Worm (Caenorhabditis elegans) whole organism, L4/young adult: Measurements from ENCODE around the gene C18D11.10.
"Not testable (repeated sequence)": the region's sequence is repeated elsewhere in the genome, so short reads cannot be mapped to it uniquely, and the experiment has no call there.

Experiments used
- W03F9.2 ChIP-seq: fragments of 150-350 bp; optimal IDR thresholded peaks from 2 replicates; lab custom pipeline; 2014; ENCODE audit warnings: missing biosample characterization, missing genetic modification characterization
- dao-5 ChIP-seq: sonication (generic microtip); optimal IDR thresholded peaks from 2 replicates; lab custom pipeline; 2016; ENCODE audit warnings: missing genotype, missing genetic modification characterization, moderate library complexity, missing compliant biosample characterization
- him-1 ChIP-seq: sonication (generic microtip); optimal IDR thresholded peaks from 2 replicates; lab custom pipeline; 2016; ENCODE audit warnings: missing genotype, missing genetic modification reagents, missing genetic modification characterization, missing compliant biosample characterization

Gene C18D11.10

ce11 chrIII:11807418-11807817, at the start of gene C18D11.10:
C18D11.10 (plus strand) TSS chrIII:11807718.
- TF ChIP-seq dao-5 (no peak), W03F9.2 (tag; lab: Kevin White, UChicago) (no peak), him-1 (tag; lab: Kevin White, UChicago) (no peak)

ce11 chrIII:11757892-11758291, 49.6 kb upstream of the C18D11.10 start:
- no peak for TF ChIP-seq dao-5
- no peak for TF ChIP-seq W03F9.2 (tag; lab: Kevin White, UChicago)
- no peak for TF ChIP-seq him-1 (tag; lab: Kevin White, UChicago)

ce11 chrIII:11760634-11761033, 46.9 kb upstream of the C18D11.10 start:
- TF ChIP-seq dao-5 = no peak
- TF ChIP-seq W03F9.2 (tag; lab: Kevin White, UChicago) = no peak
- no peak for TF ChIP-seq him-1 (tag; lab: Kevin White, UChicago)

- not testable (repeated sequence) for TF ChIP-seq him-1 (tag; lab: Kevin White, UChicago); dao-5; W03F9.2 (tag; lab: Kevin White, UChicago)
Measured at ce11 chrIII:11773581-11773980, 33.9 kb upstream of the C18D11.10 start, which contains the start of gene gbf-1. gbf-1 (minus strand) TSS chrIII:11773681.

- TF ChIP-seq him-1 (tag; lab: Kevin White, UChicago) = no peak
- TF ChIP-seq W03F9.2 (tag; lab: Kevin White, UChicago) = no peak
- TF ChIP-seq dao-5 = no peak
Measured at ce11 chrIII:11774508-11775000, 33.0 kb upstream of the C18D11.10 start, which contains the start of gene immp-1. immp-1 (plus strand) TSS chrIII:11774950.

- no peak for TF ChIP-seq him-1 (tag; lab: Kevin White, UChicago)
- TF ChIP-seq W03F9.2 (tag; lab: Kevin White, UChicago) = no peak
- no peak for TF ChIP-seq dao-5
Measured at ce11 chrIII:11777321-11777720, 30.2 kb upstream of the C18D11.10 start, which contains the start of gene mdt-21. mdt-21 (plus strand) TSS chrIII:11777621.

ce11 chrIII:11780183-11780664, 27.3 kb upstream of the C18D11.10 start, which contains the start of gene C24H11.5:
C24H11.5 (plus strand) TSS chrIII:11780233.
- no peak for TF ChIP-seq W03F9.2 (tag; lab: Kevin White, UChicago)
- TF ChIP-seq him-1 (tag; lab: Kevin White, UChicago) = no peak
- TF ChIP-seq dao-5 = no peak

- TF ChIP-seq W03F9.2 (tag; lab: Kevin White, UChicago) (no peak), dao-5 (no peak), him-1 (tag; lab: Kevin White, UChicago) (no peak)
Measured at ce11 chrIII:11781800-11782199, 25.7 kb upstream of the C18D11.10 start, which contains the start of gene srd-74. srd-74 (plus strand) TSS chrIII:11782100.

ce11 chrIII:11785961-11786360, 21.6 kb upstream of the C18D11.10 start, which contains the start of gene tbx-38:
tbx-38 (minus strand) TSS chrIII:11786061.
- no peak for TF ChIP-seq him-1 (tag; lab: Kevin White, UChicago)
- no peak for TF ChIP-seq W03F9.2 (tag; lab: Kevin White, UChicago)
- no peak for TF ChIP-seq dao-5

ce11 chrIII:11787376-11787775, 20.1 kb upstream of the C18D11.10 start, which contains the start of gene C24H11.1:
C24H11.1 (plus strand) TSS chrIII:11787676.
- TF ChIP-seq W03F9.2 (tag; lab: Kevin White, UChicago); him-1 (tag; lab: Kevin White, UChicago); dao-5: not testable (repeated sequence)

- no peak for TF ChIP-seq dao-5
- no peak for TF ChIP-seq him-1 (tag; lab: Kevin White, UChicago)
- no peak for TF ChIP-seq W03F9.2 (tag; lab: Kevin White, UChicago)
Measured at ce11 chrIII:11789480-11789879, 18.0 kb upstream of the C18D11.10 start.

- peak; percentile 63 for TF ChIP-seq him-1 (tag; lab: Kevin White, UChicago)
Measured at ce11 chrIII:11792295-11793256, 14.9 kb upstream of the C18D11.10 start, which contains the start of gene C24H11.2. C24H11.2 (minus strand) TSS chrIII:11792345.

ce11 chrIII:11794389-11794788, 13.1 kb upstream of the C18D11.10 start:
- TF ChIP-seq him-1 (tag; lab: Kevin White, UChicago) = no peak
- no peak for TF ChIP-seq W03F9.2 (tag; lab: Kevin White, UChicago)
- TF ChIP-seq dao-5 = no peak
